Fruit fly (Drosophila melanogaster) whole organism, adult: ENCODE measurements around the gene Bre1.

Experiments used
- CG11617 ChIP-seq: fragments of 200-800 bp; sonication (Bioruptor generic); optimal IDR thresholded peaks from 2 replicates; lab custom pipeline; 2017; ENCODE audit warnings: mild to moderate bottlenecking, missing biosample characterization, missing genetic modification reagents, missing genetic modification characterization
- CG12768 ChIP-seq: fragments of 200-800 bp; sonication (Bioruptor generic); optimal IDR thresholded peaks from 2 replicates; lab custom pipeline; 2017; ENCODE audit warnings: missing biosample characterization, missing genetic modification characterization, mild to moderate bottlenecking, moderate library complexity, missing genetic modification reagents
- CG14711 ChIP-seq: fragments of 200-800 bp; sonication (Bioruptor generic); optimal IDR thresholded peaks from 2 replicates; lab custom pipeline; 2018; ENCODE audit warnings: missing biosample characterization, mild to moderate bottlenecking, missing genetic modification characterization, moderate library complexity
- CG1620 ChIP-seq: fragments of 200-800 bp; sonication (Bioruptor generic); optimal IDR thresholded peaks from 2 replicates; lab custom pipeline; 2016; ENCODE audit warnings: missing biosample characterization, missing genetic modification characterization
- CG33017 ChIP-seq: fragments of 200-800 bp; sonication (Bioruptor generic); optimal IDR thresholded peaks from 2 replicates; lab custom pipeline; 2018; ENCODE audit warnings: missing biosample characterization, mild to moderate bottlenecking, missing genetic modification characterization, moderate library complexity
- CG5204 ChIP-seq: fragments of 200-800 bp; sonication (Bioruptor generic); optimal IDR thresholded peaks from 2 replicates; lab custom pipeline; 2016; ENCODE audit warnings: missing biosample characterization, missing genetic modification characterization
- CG7045 ChIP-seq: fragments of 200-800 bp; sonication (Bioruptor generic); optimal IDR thresholded peaks from 2 replicates; lab custom pipeline; 2017; ENCODE audit warnings: missing biosample characterization, mild to moderate bottlenecking, missing genetic modification characterization
- CG7101 ChIP-seq: fragments of 200-800 bp; sonication (Bioruptor generic); optimal IDR thresholded peaks from 2 replicates; lab custom pipeline; 2018; ENCODE audit warnings: missing biosample characterization, mild to moderate bottlenecking, missing genetic modification characterization, moderate library complexity
- Clk ChIP-seq: fragments of 200-800 bp; sonication (Bioruptor generic); optimal IDR thresholded peaks from 2 replicates; lab custom pipeline; 2017; ENCODE audit warnings: missing biosample characterization, missing genetic modification characterization
- Crg-1 ChIP-seq: fragments of 200-800 bp; sonication (Bioruptor generic); optimal IDR thresholded peaks from 2 replicates; lab custom pipeline; 2016; ENCODE audit warnings: missing biosample characterization, missing genetic modification characterization
- Hr96 ChIP-seq: fragments of 200-800 bp; sonication (Bioruptor generic); optimal IDR thresholded peaks from 2 replicates; lab custom pipeline; 2016; ENCODE audit warnings: missing biosample characterization, missing genetic modification characterization
- Mnt ChIP-seq: fragments of 200-800 bp; sonication (Bioruptor generic); optimal IDR thresholded peaks from 2 replicates; lab custom pipeline; 2016; ENCODE audit warnings: missing biosample characterization, mild to moderate bottlenecking, missing genetic modification characterization
- bab1 ChIP-seq: fragments of 200-800 bp; sonication (Bioruptor generic); optimal IDR thresholded peaks from 3 replicates; lab custom pipeline; 2019; ENCODE audit warnings: missing biosample characterization, mild to moderate bottlenecking, missing genetic modification characterization, moderate library complexity
- cic ChIP-seq: fragments of 200-800 bp; sonication (Bioruptor generic); optimal IDR thresholded peaks from 2 replicates; lab custom pipeline; 2017; ENCODE audit warnings: missing biosample characterization, mild to moderate bottlenecking, missing genetic modification characterization, moderate library complexity
- cnc ChIP-seq, 2 experiments: fragments of >200 bp; optimal IDR thresholded peaks; 2 replicates each; lab custom pipeline; 2017
- kay ChIP-seq: fragments of 200-800 bp; sonication (Bioruptor generic); peaks from one replicate; lab custom pipeline; 2016; ENCODE audit warnings: missing biosample characterization, missing genetic modification characterization, borderline replicate concordance
- ovo ChIP-seq: fragments of 200-800 bp; sonication (Bioruptor generic); optimal IDR thresholded peaks from 2 replicates; lab custom pipeline; 2016; ENCODE audit warnings: missing biosample characterization, missing genetic modification characterization
- pad ChIP-seq: fragments of 200-800 bp; sonication (Bioruptor generic); optimal IDR thresholded peaks from 3 replicates; lab custom pipeline; 2017; ENCODE audit warnings: missing biosample characterization, missing genetic modification characterization, mild to moderate bottlenecking, moderate library complexity, missing genetic modification reagents
- tj ChIP-seq: fragments of 200-800 bp; sonication (Bioruptor generic); optimal IDR thresholded peaks from 3 replicates; lab custom pipeline; 2017; ENCODE audit warnings: missing biosample characterization, mild to moderate bottlenecking, missing genetic modification characterization, moderate library complexity
- toe ChIP-seq: fragments of 200-800 bp; sonication (Bioruptor generic); optimal IDR thresholded peaks from 2 replicates; lab custom pipeline; 2016; ENCODE audit warnings: missing biosample characterization, missing genetic modification characterization

The Bre1 gene

DNA sequence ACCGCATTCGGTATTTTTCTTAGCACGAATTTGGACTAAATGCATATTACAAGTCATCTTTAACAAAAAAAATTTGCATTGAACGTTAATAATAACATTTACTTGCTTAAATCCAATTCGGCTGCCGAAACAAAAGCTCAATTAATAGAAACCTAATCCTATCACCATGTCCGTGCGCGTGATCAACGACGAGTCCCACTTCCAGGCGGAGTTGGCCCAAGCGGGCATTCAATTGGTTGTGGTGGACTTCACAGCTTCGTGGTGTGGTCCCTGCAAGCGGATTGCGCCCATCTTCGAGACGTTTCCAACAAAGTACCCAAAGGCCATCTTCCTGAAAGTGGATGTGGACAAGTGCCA, 28.2 kb downstream of the Bre1 start, which contains the start of gene Txl:
Txl (plus strand) TSS at position 3 of the 357 bp plus-strand sequence.
- TF ChIP-seq CG7101, result no peak
- peak; percentile 85 to 95 for TF ChIP-seq cnc (optimal IDR thresholded peaks at IDR 0.05; lab: Kevin White, UChicago)

- peak; percentile 44 for TF ChIP-seq CG11617 (GFP tag; lab: Kevin White, UChicago)
- TF ChIP-seq CG1620 (GFP tag; lab: Kevin White, UChicago), result peak; percentile 42
- TF ChIP-seq tj (GFP tag; lab: Kevin White, UChicago), result peak; percentile 21
- TF ChIP-seq CG33017 (tag; lab: Kevin White, UChicago), result no peak
- peak; percentile 95 for TF ChIP-seq CG14711 (tag; lab: Kevin White, UChicago)
- TF ChIP-seq CG12768 (GFP tag; lab: Kevin White, UChicago), result no peak
- TF ChIP-seq pad (GFP tag; lab: Kevin White, UChicago), result peak; percentile 20
- TF ChIP-seq cic (GFP tag; lab: Kevin White, UChicago), result no peak
- TF ChIP-seq bab1, result peak; percentile 21
- no peak for TF ChIP-seq ovo (GFP tag; lab: Kevin White, UChicago)
- peak; percentile 52 for TF ChIP-seq Crg-1 (GFP tag; lab: Kevin White, UChicago)
- TF ChIP-seq Mnt (GFP tag; lab: Kevin White, UChicago), result peak; percentile 98
- peak; percentile 18 for TF ChIP-seq CG7101
- no peak for TF ChIP-seq cnc (optimal IDR thresholded peaks at IDR 0.05; lab: Kevin White, UChicago)
- TF ChIP-seq Hr96 (GFP tag; lab: Kevin White, UChicago), result no peak
- no peak for TF ChIP-seq Clk (GFP tag; lab: Kevin White, UChicago)
Observed at dm6 chr3L:5764922-5765843, 28.8 kb downstream of the Bre1 start, which contains the start of gene CG10576. TSS of gene CG10576 (minus strand) at chr3L:5765702.

DNA sequence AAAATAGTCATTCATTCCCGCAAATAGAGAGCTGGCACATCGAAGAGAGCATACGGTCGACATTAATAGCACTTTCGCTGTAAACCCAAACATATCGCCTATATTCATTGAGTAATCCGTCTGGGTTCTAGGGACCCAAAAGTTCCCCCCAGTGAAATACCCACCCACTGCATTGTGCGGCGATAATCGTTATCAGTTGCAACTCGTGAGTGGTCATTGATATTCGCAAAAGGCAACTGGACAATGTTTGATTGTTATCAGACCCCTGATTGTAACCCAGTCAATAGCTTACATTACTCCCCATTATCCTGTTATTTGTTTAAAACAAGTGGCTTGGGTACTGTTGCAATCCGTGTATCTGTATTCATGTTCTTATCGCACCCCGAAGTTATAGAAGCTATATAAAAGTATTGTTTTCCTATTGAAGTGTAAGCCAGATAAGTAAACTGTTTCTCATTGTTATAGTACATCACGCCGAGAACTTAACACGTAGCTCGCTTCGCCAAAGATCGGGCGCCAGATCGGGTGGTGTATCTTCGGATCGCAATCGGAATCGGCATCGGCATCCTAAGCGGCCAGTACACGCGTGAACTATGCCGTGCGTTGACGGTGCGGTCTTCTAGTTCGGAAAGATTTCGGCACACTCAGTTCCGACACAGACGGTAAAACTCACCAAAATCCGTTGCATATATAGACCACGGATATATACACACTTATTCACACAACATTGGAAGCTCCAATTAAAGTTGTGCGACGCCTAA, 40.2 kb downstream of the Bre1 start:
- TF ChIP-seq cic (GFP tag; lab: Kevin White, UChicago), result peak; percentile 98
- no peak for TF ChIP-seq Hr96 (GFP tag; lab: Kevin White, UChicago)
- TF ChIP-seq bab1, result no peak
- TF ChIP-seq ovo (GFP tag; lab: Kevin White, UChicago), result no peak
- no peak for TF ChIP-seq CG33017 (tag; lab: Kevin White, UChicago)
- no peak for TF ChIP-seq CG14711 (tag; lab: Kevin White, UChicago)
- peak; percentile 29 for TF ChIP-seq CG12768 (GFP tag; lab: Kevin White, UChicago)
- no peak for TF ChIP-seq CG7101
- TF ChIP-seq CG11617 (GFP tag; lab: Kevin White, UChicago), result no peak
- no peak for TF ChIP-seq kay
- no peak for TF ChIP-seq CG5204 (GFP tag; lab: Kevin White, UChicago)
- no peak for TF ChIP-seq toe
- TF ChIP-seq CG1620 (GFP tag; lab: Kevin White, UChicago), result no peak
- TF ChIP-seq Crg-1 (GFP tag; lab: Kevin White, UChicago), result no peak
- TF ChIP-seq CG7045 (GFP tag; lab: Kevin White, UChicago), result peak; percentile 3
- peak; percentile 26 for TF ChIP-seq Mnt (GFP tag; lab: Kevin White, UChicago)
- TF ChIP-seq pad (GFP tag; lab: Kevin White, UChicago), result no peak
- no peak for TF ChIP-seq Clk (GFP tag; lab: Kevin White, UChicago)
- no peak for TF ChIP-seq tj (GFP tag; lab: Kevin White, UChicago)
- no peak for TF ChIP-seq cnc (optimal IDR thresholded peaks at IDR 0.05; lab: Kevin White, UChicago)

DNA sequence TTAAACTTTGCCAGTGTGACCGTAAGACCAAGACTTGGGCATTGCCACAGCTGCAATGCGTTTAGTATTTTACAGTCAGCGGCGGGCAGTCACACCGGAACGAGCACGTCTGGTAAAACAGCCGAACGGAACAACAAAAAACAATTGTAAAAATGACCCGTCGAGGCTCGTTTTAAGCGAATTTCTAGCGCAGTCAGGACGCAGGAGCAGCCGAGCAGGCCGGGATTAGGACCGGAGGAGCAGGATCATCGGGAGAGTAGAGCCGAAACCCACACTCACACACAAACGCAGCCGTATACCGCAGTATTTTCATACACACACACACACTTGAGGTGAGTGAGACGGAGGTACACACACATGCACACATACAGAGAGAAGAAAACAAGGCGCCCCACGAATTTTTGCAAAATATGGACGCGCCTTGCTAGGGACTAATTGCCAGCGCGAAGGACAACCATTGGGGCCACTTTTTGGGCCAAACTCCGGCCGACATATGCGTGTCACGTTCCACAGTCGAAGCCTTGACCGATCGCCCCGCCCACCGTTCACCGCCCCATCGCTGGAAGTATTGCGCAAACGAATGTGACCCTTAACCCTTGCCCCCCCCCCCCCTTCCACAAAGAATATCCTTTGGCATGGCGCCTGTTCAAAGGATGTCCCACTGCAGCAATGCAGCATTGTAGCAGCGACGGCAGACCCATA, 40.9 kb downstream of the Bre1 start, which contains the start of gene Usp47:
Usp47 (plus strand) TSS at position 71 of the 702 bp plus-strand sequence.
- peak; percentile 56 for TF ChIP-seq Mnt (GFP tag; lab: Kevin White, UChicago)
- TF ChIP-seq bab1, result peak; percentile 23
- TF ChIP-seq CG33017 (tag; lab: Kevin White, UChicago), result no peak
- no peak for TF ChIP-seq Hr96 (GFP tag; lab: Kevin White, UChicago)
- peak; percentile 18 for TF ChIP-seq CG1620 (GFP tag; lab: Kevin White, UChicago)
- no peak for TF ChIP-seq CG11617 (GFP tag; lab: Kevin White, UChicago)

DNA sequence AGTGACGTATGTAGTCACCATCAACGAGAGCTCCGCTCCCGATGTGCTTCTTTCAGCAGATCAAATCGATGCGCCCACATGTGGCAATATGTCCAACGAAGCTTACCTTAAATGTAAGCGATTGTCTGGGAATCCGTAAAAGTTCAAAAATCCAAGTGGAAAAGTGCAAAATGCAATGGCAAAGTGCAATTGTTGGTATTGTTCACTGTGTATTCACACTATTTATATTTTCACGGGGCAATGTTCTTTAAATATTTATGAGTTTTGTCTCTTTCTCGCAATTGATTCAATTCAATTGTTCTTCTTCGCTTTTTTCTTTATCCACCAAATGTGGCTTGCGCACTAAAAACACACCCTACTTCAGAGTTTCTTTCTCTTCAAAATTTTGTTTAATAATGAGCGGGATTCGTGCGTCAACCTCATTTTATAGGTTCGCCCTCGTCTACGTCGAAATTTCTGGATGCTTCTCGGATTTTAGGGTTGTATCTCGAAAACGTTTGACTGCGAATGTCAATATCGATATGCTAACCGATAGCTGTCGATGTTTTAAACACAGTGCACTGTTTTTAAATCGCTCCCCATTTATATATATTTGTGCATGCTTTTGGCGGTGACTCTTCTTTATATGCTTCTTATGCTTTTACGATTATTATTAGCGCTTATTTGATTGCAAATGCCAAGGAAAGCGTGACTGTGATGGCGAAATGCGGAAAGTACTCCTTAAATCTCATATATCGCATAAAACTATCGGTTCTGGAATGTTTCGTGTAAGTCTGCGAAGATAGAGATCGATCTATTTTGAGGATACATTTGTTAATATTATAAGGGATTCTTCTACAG, 42.0 kb downstream of the Bre1 start, which contains the start of gene DnaJ-1:
DnaJ-1 (minus strand) TSS at position 450 of the 840 bp plus-strand sequence.
- TF ChIP-seq Clk (GFP tag; lab: Kevin White, UChicago) (no peak), cic (GFP tag; lab: Kevin White, UChicago) (peak; percentile 82), tj (GFP tag; lab: Kevin White, UChicago) (peak; percentile 60), CG12768 (GFP tag; lab: Kevin White, UChicago) (peak; percentile 65), CG14711 (tag; lab: Kevin White, UChicago) (peak; percentile 98), CG11617 (GFP tag; lab: Kevin White, UChicago) (peak; percentile 68), CG7045 (GFP tag; lab: Kevin White, UChicago) (peak; percentile 32), cnc (optimal IDR thresholded peaks at IDR 0.05; lab: Kevin White, UChicago) (no peak), Hr96 (GFP tag; lab: Kevin White, UChicago) (peak; percentile 47), Mnt (GFP tag; lab: Kevin White, UChicago) (peak; percentile 73), CG33017 (tag; lab: Kevin White, UChicago) (peak; percentile 45), CG5204 (GFP tag; lab: Kevin White, UChicago) (peak; percentile 67), CG7101 (peak; percentile 56), pad (GFP tag; lab: Kevin White, UChicago) (no peak), toe (peak; percentile 58), CG1620 (GFP tag; lab: Kevin White, UChicago) (peak; percentile 28), bab1 (peak; percentile 84), ovo (GFP tag; lab: Kevin White, UChicago) (peak; percentile 57), Crg-1 (GFP tag; lab: Kevin White, UChicago) (peak; percentile 62), kay (peak; percentile 90)
